Worm (Caenorhabditis elegans) whole organism, L4 larva: ENCODE measurements around the gene ZC513.14.

ENCODE experiments used
- D1046.2 ChIP-seq: fragments of 200-800 bp; sonication (Bioruptor generic); IDR thresholded peaks from 2 replicates; pipeline ENCODE4 v1.3.6; 2022; ENCODE audit warnings: missing genetic modification characterization, missing compliant biosample characterization
- F37D6.2 ChIP-seq: sonication (generic microtip); optimal IDR thresholded peaks from 2 replicates; lab custom pipeline; 2016; ENCODE audit warnings: mild to moderate bottlenecking, missing genetic modification characterization, missing compliant biosample characterization
- F44E2.7 ChIP-seq: fragments of 200-800 bp; sonication (Bioruptor generic); IDR thresholded peaks from 2 replicates; pipeline ENCODE4 v2.1.2; 2022; ENCODE audit warnings: missing genetic modification characterization, missing compliant biosample characterization
- F49E8.2 ChIP-seq: sonication (generic microtip); optimal IDR thresholded peaks from 2 replicates; lab custom pipeline; 2016; ENCODE audit warnings: missing compliant biosample characterization, mild to moderate bottlenecking, missing genetic modification characterization, borderline replicate concordance
- ZK546.5 ChIP-seq, 2 experiments: sonication (generic microtip); optimal IDR thresholded peaks; 2 replicates each; lab custom pipeline; 2017; ENCODE audit warnings: missing biosample characterization in 2 of 2, missing genetic modification characterization in 2 of 2
- aly-2 ChIP-seq: sonication (generic microtip); optimal IDR thresholded peaks from 2 replicates; lab custom pipeline; 2018; ENCODE audit warnings: missing biosample characterization, missing genetic modification characterization
- ceh-28 ChIP-seq: fragments of 150-350 bp; optimal IDR thresholded peaks from 2 replicates; lab custom pipeline; 2014; ENCODE audit warnings: missing biosample characterization, missing genetic modification reagents, missing genetic modification characterization
- ceh-44 ChIP-seq: fragments of 200-800 bp; sonication (Bioruptor generic); IDR thresholded peaks from 2 replicates; pipeline ENCODE4 v1.3.6; 2022; ENCODE audit warnings: missing genetic modification reagents, missing genetic modification characterization, missing compliant biosample characterization
- ceh-82 ChIP-seq: sonication (generic microtip); optimal IDR thresholded peaks from 2 replicates; lab custom pipeline; 2017; ENCODE audit warnings: missing biosample characterization, missing genetic modification characterization
- daf-12 ChIP-seq: fragments of 150-350 bp; optimal IDR thresholded peaks from 2 replicates; lab custom pipeline; 2014; ENCODE audit warnings: missing biosample characterization, missing genetic modification reagents, missing genetic modification characterization
- daf-16 ChIP-seq, 3 experiments: sonication (generic microtip); optimal IDR thresholded peaks; 2 replicates each; lab custom pipeline; 2016 to 2017; ENCODE audit warnings: missing genetic modification characterization in 3 of 3, missing genetic modification reagents in 3 of 3, mild to moderate bottlenecking in 2 of 3, missing compliant biosample characterization in 2 of 3, missing biosample characterization in 1 of 3, moderate library complexity in 1 of 3
- dmd-6 ChIP-seq: fragments of 200-800 bp; sonication (Bioruptor generic); IDR thresholded peaks from 2 replicates; pipeline ENCODE4 v1.3.6; 2022; ENCODE audit warnings: missing genetic modification reagents, missing genetic modification characterization, missing compliant biosample characterization
- dmd-8 ChIP-seq: fragments of 200-800 bp; sonication (Bioruptor generic); IDR thresholded peaks from 2 replicates; pipeline ENCODE4 v1.3.6; 2022; ENCODE audit warnings: missing genetic modification characterization, missing compliant biosample characterization
- duxl-1 ChIP-seq: sonication (generic microtip); optimal IDR thresholded peaks from 2 replicates; lab custom pipeline; 2016; ENCODE audit warnings: mild to moderate bottlenecking, missing genetic modification characterization, moderate library complexity, missing compliant biosample characterization; ENCODE audit not compliant: poor library complexity
- egl-27 ChIP-seq: sonication (generic microtip); optimal IDR thresholded peaks from 3 replicates; lab custom pipeline; 2017; ENCODE audit warnings: missing biosample characterization, missing genetic modification reagents, missing genetic modification characterization
- egl-43 ChIP-seq: fragments of 200-800 bp; sonication (Bioruptor generic); IDR thresholded peaks from 2 replicates; pipeline ENCODE4 v1.3.6; 2022; ENCODE audit warnings: missing genetic modification reagents, missing genetic modification characterization, missing compliant biosample characterization
- gei-8 ChIP-seq: fragments of 200-800 bp; sonication (Bioruptor generic); optimal IDR thresholded peaks from 2 replicates; lab custom pipeline; 2018; ENCODE audit warnings: mild to moderate bottlenecking, missing genetic modification characterization, missing compliant biosample characterization
- hlh-11 ChIP-seq: fragments of 200-800 bp; sonication (Bioruptor generic); optimal IDR thresholded peaks from 2 replicates; lab custom pipeline; 2018; ENCODE audit warnings: mild to moderate bottlenecking, missing genetic modification characterization, missing compliant biosample characterization
- jun-1 ChIP-seq: fragments of 150-350 bp; optimal IDR thresholded peaks from 2 replicates; lab custom pipeline; 2014; ENCODE audit warnings: missing biosample characterization, missing genetic modification reagents, missing genetic modification characterization
- lin-15B ChIP-seq: fragments of 150-350 bp; sonication (generic microtip); optimal IDR thresholded peaks from 3 replicates; lab custom pipeline; 2014; ENCODE audit warnings: missing biosample characterization, missing genetic modification characterization
- lir-3 ChIP-seq: sonication (generic microtip); optimal IDR thresholded peaks from 2 replicates; lab custom pipeline; 2016; ENCODE audit warnings: mild to moderate bottlenecking, missing genetic modification characterization, missing compliant biosample characterization
- lsy-2 ChIP-seq, 2 experiments: fragments of 150-350 bp in 1 of 2; sonication (generic microtip) in 1 of 2; optimal IDR thresholded peaks; 2 replicates each; lab custom pipeline; 2014 to 2017; ENCODE audit warnings: missing biosample characterization in 2 of 2, missing genetic modification characterization in 2 of 2
- madf-5 ChIP-seq, 2 experiments: fragments of 200-800 bp; sonication (Bioruptor generic); IDR thresholded peaks; 2 replicates each; pipeline ENCODE4 v1.3.6; 2022; ENCODE audit warnings: missing compliant biosample characterization in 2 of 2, missing genetic modification characterization in 2 of 2
- mdt-29 ChIP-seq: fragments of 200-800 bp; sonication (Bioruptor generic); IDR thresholded peaks from 2 replicates; pipeline ENCODE4 v1.3.6; 2022; ENCODE audit warnings: missing genetic modification reagents, missing genetic modification characterization, missing compliant biosample characterization
- mxl-3 ChIP-seq: fragments of 200-800 bp; sonication (Bioruptor generic); optimal IDR thresholded peaks from 2 replicates; lab custom pipeline; 2018; ENCODE audit warnings: mild to moderate bottlenecking, missing genetic modification characterization, missing compliant biosample characterization
- nhr-102 ChIP-seq: sonication (generic microtip); optimal IDR thresholded peaks from 2 replicates; lab custom pipeline; 2016; ENCODE audit warnings: mild to moderate bottlenecking, missing genetic modification characterization, moderate library complexity, missing compliant biosample characterization
- nhr-237 ChIP-seq: sonication (generic microtip); optimal IDR thresholded peaks from 2 replicates; lab custom pipeline; 2017; ENCODE audit warnings: missing biosample characterization, missing genetic modification characterization
- nhr-25 ChIP-seq: sonication (generic microtip); optimal IDR thresholded peaks from 2 replicates; lab custom pipeline; 2017; ENCODE audit warnings: missing genetic modification characterization, mild to moderate bottlenecking, missing compliant biosample characterization, antibody characterized with exemption, moderate library complexity, borderline replicate concordance; ENCODE audit not compliant: insufficient read depth
- pha-4 ChIP-seq, 2 experiments: fragments of 150-350 bp in 1 of 2; fragments of 200-800 bp in 1 of 2; sonication (Bioruptor generic) in 1 of 2; IDR thresholded peaks in 1 of 2; optimal IDR thresholded peaks in 1 of 2; 2 replicates each; pipeline versions ENCODE4 v1.3.6 to Lab custom; 2014 to 2022; ENCODE audit warnings: missing genetic modification characterization in 2 of 2, missing genetic modification reagents in 2 of 2, missing biosample characterization in 1 of 2, missing compliant biosample characterization in 1 of 2
- php-3 ChIP-seq: fragments of 200-800 bp; sonication (Bioruptor generic); IDR thresholded peaks from 2 replicates; pipeline ENCODE4 v1.3.6; 2022; ENCODE audit warnings: missing genetic modification reagents, missing genetic modification characterization, missing compliant biosample characterization
- saeg-2 ChIP-seq: fragments of 200-800 bp; sonication (Bioruptor generic); IDR thresholded peaks from 2 replicates; pipeline ENCODE4 v1.3.6; 2022; ENCODE audit warnings: missing genetic modification reagents, missing genetic modification characterization, missing compliant biosample characterization
- snpc-1.2 ChIP-seq: fragments of 200-800 bp; sonication (Bioruptor generic); IDR thresholded peaks from 2 replicates; pipeline ENCODE4 v1.3.6; 2022; ENCODE audit warnings: missing genetic modification reagents, missing genetic modification characterization, missing compliant biosample characterization
- snpc-4 ChIP-seq: fragments of 150-350 bp; optimal IDR thresholded peaks from 2 replicates; lab custom pipeline; 2014; ENCODE audit warnings: missing biosample characterization, missing genetic modification characterization
- spr-3 ChIP-seq: fragments of 200-800 bp; sonication (Bioruptor generic); optimal IDR thresholded peaks from 2 replicates; lab custom pipeline; 2018; ENCODE audit warnings: mild to moderate bottlenecking, missing genetic modification characterization, missing compliant biosample characterization
- tag-97 ChIP-seq: fragments of 200-800 bp; sonication (Bioruptor generic); IDR thresholded peaks from 2 replicates; pipeline ENCODE4 v1.3.6; 2022; ENCODE audit warnings: missing genetic modification characterization, missing compliant biosample characterization
- tra-1 ChIP-seq: fragments of 200-800 bp; sonication (Bioruptor generic); IDR thresholded peaks from 2 replicates; pipeline ENCODE4 v1.3.6; 2022; ENCODE audit warnings: missing genetic modification reagents, missing genetic modification characterization, missing compliant biosample characterization
- zip-11 ChIP-seq: fragments of 200-800 bp; sonication (Bioruptor generic); IDR thresholded peaks from 2 replicates; pipeline ENCODE4 v1.3.6; 2022; ENCODE audit warnings: missing genetic modification characterization, missing compliant biosample characterization

The ZC513.14 gene

DNA sequence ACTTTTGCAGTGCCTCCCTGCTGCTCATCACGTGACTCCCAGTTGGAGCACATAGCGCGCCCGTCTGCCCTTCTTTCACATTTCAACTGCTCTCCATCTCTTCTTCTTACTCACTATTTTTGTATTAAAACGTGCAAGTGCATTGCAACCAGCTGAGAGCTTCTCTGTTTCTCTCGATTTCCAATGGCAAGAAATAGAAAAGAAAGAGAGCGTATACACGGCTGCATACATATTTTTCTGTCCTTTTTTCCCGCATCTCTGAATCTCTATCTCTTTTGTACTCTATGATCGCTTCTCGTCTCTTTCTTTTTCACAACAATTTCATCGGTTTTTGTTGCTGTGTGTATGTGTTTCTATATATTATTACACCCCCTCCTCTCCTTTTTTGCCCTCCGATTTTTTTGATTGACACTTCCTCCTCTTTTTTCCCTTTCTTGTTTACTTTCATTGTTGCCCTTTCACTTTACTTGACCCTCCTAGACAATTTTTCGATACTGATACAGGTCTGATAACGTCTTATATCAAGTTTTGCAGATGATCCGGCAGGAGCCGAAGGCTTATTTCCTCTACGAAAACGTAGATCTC lies 34.8 kb downstream of the ZC513.14 start, which contains the start of gene Y97E10AR.1 (continued):
- peak; percentile 46 for TF ChIP-seq jun-1 (tag; lab: Kevin White, UChicago)
- TF ChIP-seq ceh-82 (tag; lab: Kevin White, UChicago): no peak
- 0 out of 2 replicates have a peak, but pooled peaks have one; percentile 15 for TF ChIP-seq saeg-2 (GFP tag; lab: Robert Waterston, UW)
- no peak for TF ChIP-seq egl-27
- no peak for TF ChIP-seq duxl-1 (tag; lab: Kevin White, UChicago)
- TF ChIP-seq aly-2: no peak
- TF ChIP-seq php-3 (GFP tag; lab: Robert Waterston, UW): no peak
- TF ChIP-seq hlh-11: peak; percentile 97
- no peak for TF ChIP-seq madf-5 (GFP tag; IDR thresholded peaks at IDR 0.05; lab: Robert Waterston, UW)
- TF ChIP-seq pha-4 (GFP tag; IDR thresholded peaks at IDR 0.05; lab: Robert Waterston, UW): peak; percentile 56; the same call in 1 of the 2 replicates
- TF ChIP-seq pha-4 (tag; optimal IDR thresholded peaks at IDR 0.05; lab: Kevin White, UChicago): peak; percentile 39
- no peak for TF ChIP-seq nhr-102 (tag; lab: Kevin White, UChicago)
- no peak for TF ChIP-seq tag-97 (GFP tag; lab: Robert Waterston, UW)
- TF ChIP-seq lsy-2 (tag; optimal IDR thresholded peaks at IDR 0.05; lab: Kevin White, UChicago): peak; percentile 29 to 79
- 0 out of 2 replicates have a peak, but pooled peaks have one; percentile 28 for TF ChIP-seq tra-1
- TF ChIP-seq snpc-4: no peak
- TF ChIP-seq egl-43 (GFP tag; lab: Robert Waterston, UW): no peak
- TF ChIP-seq ceh-28 (tag; lab: Kevin White, UChicago): no peak
- no peak for TF ChIP-seq ZK546.5 (tag; optimal IDR thresholded peaks at IDR 0.05; lab: Kevin White, UChicago)
- peak; percentile 94 for TF ChIP-seq dmd-6 (GFP tag; lab: Robert Waterston, UW)
- no peak for TF ChIP-seq ceh-44 (GFP tag; lab: Robert Waterston, UW)
- TF ChIP-seq F49E8.2 (tag; lab: Kevin White, UChicago): no peak
- no peak for TF ChIP-seq lir-3 (tag; lab: Kevin White, UChicago)
- TF ChIP-seq daf-12 (tag; lab: Kevin White, UChicago): no peak
- no peak for TF ChIP-seq nhr-237
- peak; percentile 75 for TF ChIP-seq mxl-3
- no peak for TF ChIP-seq snpc-1.2 (GFP tag; lab: Robert Waterston, UW)
- no peak for TF ChIP-seq spr-3 (GFP tag; lab: Kevin White, UChicago)
- no peak for TF ChIP-seq F44E2.7
- no peak for TF ChIP-seq D1046.2 (GFP tag; lab: Robert Waterston, UW)
- no peak for TF ChIP-seq mdt-29 (GFP tag; lab: Robert Waterston, UW)
- no peak for TF ChIP-seq lin-15B
- peak; percentile 34 for TF ChIP-seq F37D6.2 (tag; lab: Kevin White, UChicago)

ce11 chrV:7995878-7996277 lies 40.0 kb downstream of the ZC513.14 start, which contains the start of gene Y97E10AR.2:
TSS of gene Y97E10AR.2 (plus strand) at chrV:7996178.
- no peak for TF ChIP-seq gei-8 (GFP tag; lab: Kevin White, UChicago)
- no peak for TF ChIP-seq dmd-8
- TF ChIP-seq daf-16 (GFP tag; optimal IDR thresholded peaks at IDR 0.05; lab: Kevin White, UChicago): no peak
- TF ChIP-seq daf-16 (tag; optimal IDR thresholded peaks at IDR 0.05; lab: Kevin White, UChicago): no peak
- TF ChIP-seq F49E8.2 (tag; lab: Kevin White, UChicago): no peak
- no peak for TF ChIP-seq zip-11 (GFP tag; lab: Robert Waterston, UW)
- TF ChIP-seq spr-3 (GFP tag; lab: Kevin White, UChicago): no peak
- TF ChIP-seq nhr-25 (tag; lab: Kevin White, UChicago): no peak
